Worm (Caenorhabditis elegans) whole organism, late embryonic: ENCODE results near the gene C02E7.6.

Source experiments
- C08G9.2 ChIP-seq: sonication (generic microtip); optimal IDR thresholded peaks from 2 replicates; lab custom pipeline; 2016; ENCODE audit warnings: mild to moderate bottlenecking, missing genetic modification characterization, moderate library complexity, missing compliant biosample characterization
- C38D4.7 ChIP-seq: fragments of 200-800 bp; sonication (Bioruptor generic); optimal IDR thresholded peaks from 2 replicates; lab custom pipeline; 2018; ENCODE audit warnings: mild to moderate bottlenecking, missing genetic modification characterization, moderate library complexity, missing compliant biosample characterization
- F13H6.1 ChIP-seq: sonication (generic microtip); optimal IDR thresholded peaks from 2 replicates; lab custom pipeline; 2016; ENCODE audit warnings: missing genetic modification characterization, missing compliant biosample characterization
- T23F11.4 ChIP-seq: fragments of 200-800 bp; sonication (Bioruptor generic); optimal IDR thresholded peaks from 2 replicates; lab custom pipeline; 2018; ENCODE audit warnings: mild to moderate bottlenecking, missing genetic modification characterization, missing compliant biosample characterization
- ahr-1 ChIP-seq: sonication (generic microtip); optimal IDR thresholded peaks from 2 replicates; lab custom pipeline; 2016; ENCODE audit warnings: missing genetic modification characterization, missing compliant biosample characterization
- ama-1 ChIP-seq: fragments of 150-350 bp; optimal IDR thresholded peaks from 2 replicates; lab custom pipeline; 2014
- ceh-14 ChIP-seq: sonication (generic microtip); optimal IDR thresholded peaks from 2 replicates; lab custom pipeline; 2016; ENCODE audit warnings: missing genotype, missing genetic modification characterization, missing compliant biosample characterization
- ceh-18 ChIP-seq: sonication (generic microtip); optimal IDR thresholded peaks from 2 replicates; lab custom pipeline; 2016; ENCODE audit warnings: missing genetic modification characterization, missing compliant biosample characterization
- ceh-19 ChIP-seq: fragments of 200-800 bp; sonication (Bioruptor generic); optimal IDR thresholded peaks from 2 replicates; lab custom pipeline; 2018; ENCODE audit warnings: mild to moderate bottlenecking, missing genetic modification characterization, missing compliant biosample characterization
- ceh-2 ChIP-seq: sonication (generic microtip); optimal IDR thresholded peaks from 2 replicates; lab custom pipeline; 2016; ENCODE audit warnings: missing genotype, missing genetic modification characterization, missing compliant biosample characterization
- ceh-22 ChIP-seq: sonication (generic microtip); optimal IDR thresholded peaks from 2 replicates; lab custom pipeline; 2017; ENCODE audit warnings: missing biosample characterization, missing genetic modification characterization
- ceh-24 ChIP-seq: sonication (generic microtip); optimal IDR thresholded peaks from 2 replicates; lab custom pipeline; 2016; ENCODE audit warnings: mild to moderate bottlenecking, missing genetic modification characterization, missing compliant biosample characterization
- ceh-45 ChIP-seq: fragments of 200-800 bp; sonication (Bioruptor generic); IDR thresholded peaks from 2 replicates; pipeline ENCODE4 v1.3.6; 2022; ENCODE audit warnings: missing genetic modification reagents, missing genetic modification characterization, missing compliant biosample characterization
- che-1 ChIP-seq: sonication (generic microtip); optimal IDR thresholded peaks from 2 replicates; lab custom pipeline; 2016; ENCODE audit warnings: mild to moderate bottlenecking, missing genetic modification characterization, missing compliant biosample characterization
- dve-1 ChIP-seq: sonication (generic microtip); optimal IDR thresholded peaks from 2 replicates; lab custom pipeline; 2017; ENCODE audit warnings: antibody characterized with exemption, mild to moderate bottlenecking, missing genetic modification characterization, missing compliant biosample characterization
- elt-2 ChIP-seq: sonication (generic microtip); optimal IDR thresholded peaks from 2 replicates; lab custom pipeline; 2016; ENCODE audit warnings: missing genetic modification reagents, missing genetic modification characterization, missing compliant biosample characterization
- fkh-10 ChIP-seq: fragments of 150-350 bp; optimal IDR thresholded peaks from 2 replicates; lab custom pipeline; 2014; ENCODE audit warnings: missing biosample characterization, missing genetic modification reagents, missing genetic modification characterization
- fkh-6 ChIP-seq: sonication (generic microtip); optimal IDR thresholded peaks from 2 replicates; lab custom pipeline; 2016; ENCODE audit warnings: missing genetic modification characterization, missing compliant biosample characterization
- gmeb-2 ChIP-seq: sonication (generic microtip); optimal IDR thresholded peaks from 2 replicates; lab custom pipeline; 2016; ENCODE audit warnings: missing genetic modification characterization, inconsistent platforms, missing compliant biosample characterization
- hlh-13 ChIP-seq: fragments of 200-800 bp; sonication (Bioruptor generic); optimal IDR thresholded peaks from 2 replicates; lab custom pipeline; 2018; ENCODE audit warnings: mild to moderate bottlenecking, missing genetic modification characterization, missing compliant biosample characterization
- hlh-15 ChIP-seq: sonication (generic microtip); optimal IDR thresholded peaks from 2 replicates; lab custom pipeline; 2016; ENCODE audit warnings: missing genetic modification characterization, missing compliant biosample characterization
- hlh-30 ChIP-seq: sonication (generic microtip); optimal IDR thresholded peaks from 2 replicates; lab custom pipeline; 2017; ENCODE audit warnings: antibody characterized with exemption, missing genetic modification characterization, missing compliant biosample characterization; ENCODE audit not compliant: insufficient read depth
- mec-3 ChIP-seq: sonication (generic microtip); optimal IDR thresholded peaks from 2 replicates; lab custom pipeline; 2016; ENCODE audit warnings: borderline replicate concordance, missing genetic modification characterization, missing compliant biosample characterization
- nfya-1 ChIP-seq: sonication (generic microtip); optimal IDR thresholded peaks from 2 replicates; lab custom pipeline; 2017; ENCODE audit warnings: missing genetic modification characterization, mild to moderate bottlenecking, missing compliant biosample characterization, antibody characterized with exemption, moderate library complexity
- npax-4 ChIP-seq: sonication (generic microtip); optimal IDR thresholded peaks from 2 replicates; lab custom pipeline; 2016; ENCODE audit warnings: missing genetic modification characterization, missing compliant biosample characterization
- odd-2 ChIP-seq: sonication (generic microtip); optimal IDR thresholded peaks from 2 replicates; lab custom pipeline; 2017; ENCODE audit warnings: antibody characterized with exemption, mild to moderate bottlenecking, missing genetic modification characterization, missing compliant biosample characterization
- pha-4 ChIP-seq: fragments of 150-350 bp; optimal IDR thresholded peaks from 2 replicates; lab custom pipeline; 2018; ENCODE audit warnings: missing biosample characterization, missing genetic modification reagents, missing genetic modification characterization
- pqm-1 ChIP-seq: sonication (generic microtip); optimal IDR thresholded peaks from 2 replicates; lab custom pipeline; 2016; ENCODE audit warnings: missing genetic modification characterization, missing compliant biosample characterization
- pros-1 ChIP-seq: fragments of 150-350 bp; optimal IDR thresholded peaks from 2 replicates; lab custom pipeline; 2014; ENCODE audit warnings: missing biosample characterization, missing genetic modification reagents, missing genetic modification characterization
- ref-2 ChIP-seq: sonication (generic microtip); optimal IDR thresholded peaks from 2 replicates; lab custom pipeline; 2016; ENCODE audit warnings: missing genetic modification characterization, missing compliant biosample characterization
- rnt-1 ChIP-seq: sonication (generic microtip); optimal IDR thresholded peaks from 2 replicates; lab custom pipeline; 2016; ENCODE audit warnings: missing genetic modification characterization, missing compliant biosample characterization
- sox-2 ChIP-seq: fragments of 200-800 bp; sonication (Bioruptor generic); IDR thresholded peaks from 2 replicates; pipeline ENCODE4 v1.3.6; 2022; ENCODE audit warnings: missing genetic modification reagents, missing genetic modification characterization, missing compliant biosample characterization
- sox-4 ChIP-seq: sonication (generic microtip); optimal IDR thresholded peaks from 2 replicates; lab custom pipeline; 2017; ENCODE audit warnings: mild to moderate bottlenecking, missing genetic modification characterization, inconsistent platforms, missing compliant biosample characterization
- tbx-2 ChIP-seq: sonication (generic microtip); optimal IDR thresholded peaks from 2 replicates; lab custom pipeline; 2016; ENCODE audit warnings: missing genetic modification characterization, missing compliant biosample characterization
- unc-3 ChIP-seq, 2 experiments: fragments of 200-800 bp in 1 of 2; sonication (Bioruptor generic) in 1 of 2; sonication (generic microtip) in 1 of 2; conservative IDR thresholded peaks in 1 of 2; optimal IDR thresholded peaks in 1 of 2; 2 replicates each; pipeline versions ENCODE4 v1.3.6 to Lab custom; 2016 to 2022; ENCODE audit warnings: missing compliant biosample characterization in 2 of 2, missing genetic modification characterization in 2 of 2, missing genetic modification reagents in 1 of 2
- unc-55 ChIP-seq: sonication (generic microtip); optimal IDR thresholded peaks from 2 replicates; lab custom pipeline; 2017; ENCODE audit warnings: missing biosample characterization, missing genetic modification reagents, missing genetic modification characterization
- zip-5 ChIP-seq: sonication (generic microtip); optimal IDR thresholded peaks from 2 replicates; lab custom pipeline; 2016; ENCODE audit warnings: missing genetic modification characterization, missing compliant biosample characterization
- ztf-16 ChIP-seq: sonication (generic microtip); optimal IDR thresholded peaks from 2 replicates; lab custom pipeline; 2017; ENCODE audit warnings: missing genetic modification characterization, missing compliant biosample characterization

Gene C02E7.6

DNA sequence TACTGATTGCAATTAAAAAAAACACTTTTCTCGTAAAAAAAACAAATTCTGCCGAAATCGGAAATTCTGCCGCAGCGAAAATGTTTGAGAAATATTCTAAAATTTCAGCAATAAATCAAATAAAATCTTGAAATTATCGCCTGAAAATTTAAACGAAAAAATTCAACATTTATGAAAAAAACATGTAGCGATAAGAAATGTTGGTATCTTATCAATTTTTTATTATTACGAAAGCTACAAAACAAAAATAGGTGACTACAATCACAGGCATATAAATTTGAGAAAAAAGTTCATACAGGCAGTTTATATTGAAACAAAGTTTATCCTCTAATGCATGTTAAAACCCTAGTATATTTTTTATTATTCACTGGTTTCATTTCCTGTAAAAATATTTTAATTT lies 13.1 kb upstream of the C02E7.6 start, which contains the start of gene ugt-14:
TSS of gene ugt-14 (plus strand) at position 301 of the 400 bp plus-strand sequence.
- TF ChIP-seq fkh-10: no peak
- TF ChIP-seq C08G9.2: no peak
- TF ChIP-seq T23F11.4 (GFP tag; lab: Kevin White, UChicago): no peak
- no peak for TF ChIP-seq che-1 (tag; lab: Kevin White, UChicago)
- TF ChIP-seq zip-5 (tag; lab: Kevin White, UChicago): no peak
- no peak for TF ChIP-seq sox-4 (tag; lab: Kevin White, UChicago)
- no peak for TF ChIP-seq ceh-24
- TF ChIP-seq ama-1 (lab: Kevin White, UChicago): no peak
- TF ChIP-seq ahr-1 (tag; lab: Kevin White, UChicago): no peak
- TF ChIP-seq nfya-1: no peak
- TF ChIP-seq hlh-30: no peak
- TF ChIP-seq ceh-19: no peak
- TF ChIP-seq pqm-1: no peak
- no peak for TF ChIP-seq pha-4 (tag; lab: Kevin White, UChicago)
- no peak for TF ChIP-seq tbx-2 (tag; lab: Kevin White, UChicago)
- no peak for TF ChIP-seq sox-2 (GFP tag; lab: Robert Waterston, UW)
- no peak for TF ChIP-seq ceh-2 (tag; lab: Kevin White, UChicago)
- no peak for TF ChIP-seq ceh-14 (tag; lab: Kevin White, UChicago)
- TF ChIP-seq ref-2 (tag; lab: Kevin White, UChicago): no peak
- no peak for TF ChIP-seq pros-1 (tag; lab: Kevin White, UChicago)

DNA sequence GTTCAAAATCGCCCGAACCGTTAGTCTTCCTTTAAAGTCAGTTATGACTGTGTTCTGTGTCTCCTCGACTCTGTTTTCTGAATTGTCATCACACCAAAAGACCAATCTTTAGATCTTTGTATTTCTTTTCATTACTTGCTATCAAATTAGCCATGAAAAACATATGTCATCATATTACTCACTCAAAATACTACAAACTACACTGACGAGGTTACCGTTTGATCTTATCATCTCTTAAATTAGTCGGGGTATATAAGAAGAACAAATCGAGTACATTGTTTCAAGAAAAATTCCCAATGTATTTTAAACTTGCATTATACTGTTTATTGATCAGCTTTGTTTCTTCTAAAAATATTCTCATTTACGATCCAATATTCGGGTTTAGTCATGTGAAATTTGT lies 10.4 kb upstream of the C02E7.6 start, which contains the start of gene ugt-13:
TSS of gene ugt-13 (plus strand) at position 294 of the 400 bp plus-strand sequence.
- no peak for TF ChIP-seq odd-2
- TF ChIP-seq unc-3 (GFP tag; conservative IDR thresholded peaks at IDR 0.05; lab: Robert Waterston, UW): no peak
- no peak for TF ChIP-seq unc-3 (tag; optimal IDR thresholded peaks at IDR 0.05; lab: Kevin White, UChicago)
- no peak for TF ChIP-seq npax-4 (tag; lab: Kevin White, UChicago)
- TF ChIP-seq hlh-13 (GFP tag; lab: Kevin White, UChicago): no peak
- TF ChIP-seq ceh-18 (tag; lab: Kevin White, UChicago): no peak
- TF ChIP-seq ama-1 (lab: Kevin White, UChicago): no peak
- TF ChIP-seq T23F11.4 (GFP tag; lab: Kevin White, UChicago): no peak
- TF ChIP-seq ceh-22 (tag; lab: Kevin White, UChicago): no peak
- no peak for TF ChIP-seq ref-2 (tag; lab: Kevin White, UChicago)
- TF ChIP-seq rnt-1 (tag; lab: Kevin White, UChicago): no peak
- TF ChIP-seq sox-4 (tag; lab: Kevin White, UChicago): no peak
- no peak for TF ChIP-seq C38D4.7

DNA sequence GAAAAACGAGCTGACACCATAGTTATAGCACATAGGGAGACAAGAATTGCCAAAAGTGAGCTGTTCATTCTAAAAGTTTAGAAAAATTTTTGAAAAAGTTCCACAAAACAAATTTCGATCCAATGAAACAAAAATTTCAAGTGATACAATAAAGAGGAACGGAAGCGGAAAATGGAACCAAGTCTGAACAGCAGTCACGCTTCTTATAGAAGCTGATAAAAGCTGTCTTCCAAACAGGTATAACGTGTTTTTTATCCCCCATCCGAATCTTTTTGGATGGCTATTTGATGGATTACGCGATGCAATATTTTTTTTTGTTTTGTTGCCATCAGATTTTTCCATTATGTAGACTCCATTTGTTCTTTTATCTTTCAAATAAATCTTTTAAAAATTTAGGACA lies 6.7 kb upstream of the C02E7.6 start, which contains the start of gene H23N18.5:
TSS of gene H23N18.5 (minus strand) at position 69 of the 400 bp plus-strand sequence.
- TF ChIP-seq F13H6.1: no peak
- TF ChIP-seq elt-2: no peak
- TF ChIP-seq fkh-6 (tag; lab: Kevin White, UChicago): no peak
- no peak for TF ChIP-seq mec-3 (tag; lab: Kevin White, UChicago)
- no peak for TF ChIP-seq dve-1 (tag; lab: Kevin White, UChicago)
- no peak for TF ChIP-seq hlh-15 (tag; lab: Kevin White, UChicago)
- no peak for TF ChIP-seq ztf-16 (tag; lab: Kevin White, UChicago)
- no peak for TF ChIP-seq pqm-1
- no peak for TF ChIP-seq gmeb-2 (tag; lab: Kevin White, UChicago)
- TF ChIP-seq ceh-22 (tag; lab: Kevin White, UChicago): no peak
- no peak for TF ChIP-seq nfya-1
- no peak for TF ChIP-seq rnt-1 (tag; lab: Kevin White, UChicago)
- no peak for TF ChIP-seq ceh-45 (GFP tag; lab: Robert Waterston, UW)
- TF ChIP-seq unc-55 (GFP tag; lab: Kevin White, UChicago): no peak
